Fruit fly (Drosophila melanogaster) whole organism, wandering third instar larva: ENCODE measurements around the gene CG4842.
A peak's percentile ranks its signal among the peaks of the same experiment; 100 is the strongest.

ENCODE experiments used
- Abd-B ChIP-seq: fragments of >200 bp; optimal IDR thresholded peaks from 2 replicates; lab custom pipeline; 2017; ENCODE audit warnings: missing biosample characterization, missing genetic modification characterization
- Dfd ChIP-seq: fragments of >200 bp; optimal IDR thresholded peaks from 2 replicates; lab custom pipeline; 2017; ENCODE audit warnings: missing biosample characterization, missing genetic modification characterization
- Dif ChIP-seq: fragments of 200-275, 200-300 bp; sonication (Bioruptor generic); optimal IDR thresholded peaks from 2 replicates; lab custom pipeline; 2018; ENCODE audit warnings: missing biosample characterization, missing genetic modification characterization; ENCODE audit not compliant: partially characterized antibody
- GATAd ChIP-seq: sonication (Bioruptor generic); optimal IDR thresholded peaks from 2 replicates; lab custom pipeline; 2016; ENCODE audit warnings: missing biosample characterization, missing genetic modification characterization
- HLH106 ChIP-seq: fragments of 200-800 bp; optimal IDR thresholded peaks from 3 replicates; lab custom pipeline; 2019; ENCODE audit warnings: missing biosample characterization, mild to moderate bottlenecking, missing genetic modification characterization, moderate library complexity
- Hr78 ChIP-seq: fragments of >200 bp; optimal IDR thresholded peaks from 2 replicates; lab custom pipeline; 2017; ENCODE audit warnings: missing biosample characterization, missing genetic modification characterization
- Hr83 ChIP-seq: fragments of 200-300 bp; sonication (Bioruptor generic); optimal IDR thresholded peaks from 2 replicates; lab custom pipeline; 2016; ENCODE audit warnings: missing biosample characterization, mild to moderate bottlenecking, missing genetic modification characterization, moderate library complexity; ENCODE audit not compliant: poor library complexity, severe bottlenecking
- Jra ChIP-seq: sonication (Bioruptor generic); optimal IDR thresholded peaks from 2 replicates; lab custom pipeline; 2016; ENCODE audit warnings: missing biosample characterization, missing genetic modification characterization
- Myc ChIP-seq: fragments of >200 bp; optimal IDR thresholded peaks from 2 replicates; lab custom pipeline; 2017
- OdsH ChIP-seq: fragments of 200-800 bp; sonication (Bioruptor generic); optimal IDR thresholded peaks from 2 replicates; lab custom pipeline; 2016; ENCODE audit warnings: missing biosample characterization, mild to moderate bottlenecking, missing genetic modification characterization
- Rel ChIP-seq, 2 experiments: fragments of 200-800 bp; sonication (Bioruptor generic) in 1 of 2; optimal IDR thresholded peaks; 2 replicates in 1 of 2; 3 replicates in 1 of 2; lab custom pipeline; 2016 to 2019; ENCODE audit warnings: mild to moderate bottlenecking in 2 of 2, missing biosample characterization in 2 of 2, missing genetic modification characterization in 2 of 2, moderate library complexity in 1 of 2
- Sp1 ChIP-seq: fragments of 200-800 bp; sonication (Bioruptor generic); optimal IDR thresholded peaks from 3 replicates; lab custom pipeline; 2019; ENCODE audit warnings: missing biosample characterization, mild to moderate bottlenecking, missing genetic modification characterization, moderate library complexity
- br ChIP-seq: fragments of 200-800 bp; sonication (Bioruptor generic); optimal IDR thresholded peaks from 2 replicates; lab custom pipeline; 2016; ENCODE audit warnings: missing biosample characterization, missing genetic modification characterization
- brk ChIP-seq: fragments of 200-800 bp; sonication (Bioruptor generic); optimal IDR thresholded peaks from 2 replicates; lab custom pipeline; 2016; ENCODE audit warnings: missing biosample characterization, mild to moderate bottlenecking, missing genetic modification characterization
- dl ChIP-seq, 2 experiments: fragments of 175-275, 200-275 bp in 1 of 2; fragments of 200-275 bp in 1 of 2; sonication (Bioruptor generic); optimal IDR thresholded peaks; lab custom pipeline; 2018; ENCODE audit warnings: mild to moderate bottlenecking in 2 of 2, missing biosample characterization in 2 of 2, missing genetic modification characterization in 2 of 2, moderate library complexity in 2 of 2; ENCODE audit not compliant: partially characterized antibody in 2 of 2, insufficient read depth in 1 of 2
- dmrt93B ChIP-seq: fragments of 200-800 bp; sonication (Bioruptor generic); optimal IDR thresholded peaks from 2 replicates; lab custom pipeline; 2018; ENCODE audit warnings: missing biosample characterization, mild to moderate bottlenecking, missing genetic modification characterization
- dsf ChIP-seq: sonication (Bioruptor generic); optimal IDR thresholded peaks from 2 replicates; lab custom pipeline; 2016; ENCODE audit warnings: missing biosample characterization, missing genetic modification characterization, borderline replicate concordance
- ey ChIP-seq: fragments of 200-800 bp; sonication (Bioruptor generic); optimal IDR thresholded peaks from 2 replicates; lab custom pipeline; 2016; ENCODE audit warnings: missing biosample characterization, missing genetic modification characterization
- foxo ChIP-seq, 2 experiments: fragments of 200-800 bp; sonication (Bioruptor generic); optimal IDR thresholded peaks; 2 replicates in 1 of 2; 3 replicates in 1 of 2; lab custom pipeline; 2016 to 2017; ENCODE audit warnings: missing biosample characterization in 2 of 2, missing genetic modification characterization in 2 of 2
- fru ChIP-seq: fragments of 200-800 bp; sonication (Bioruptor generic); optimal IDR thresholded peaks from 3 replicates; lab custom pipeline; 2016; ENCODE audit warnings: missing biosample characterization, mild to moderate bottlenecking, missing genetic modification characterization
- h ChIP-seq: fragments of 200-800 bp; sonication (Bioruptor generic); optimal IDR thresholded peaks from 3 replicates; lab custom pipeline; 2016; ENCODE audit warnings: missing biosample characterization, mild to moderate bottlenecking, missing genetic modification characterization
- jim ChIP-seq: fragments of 175-275, 200-325 bp; sonication (Bioruptor generic); optimal IDR thresholded peaks from 2 replicates; lab custom pipeline; 2016; ENCODE audit warnings: missing biosample characterization, mild to moderate bottlenecking, missing genetic modification characterization
- rgr ChIP-seq: fragments of 200-800 bp; sonication (Bioruptor generic); optimal IDR thresholded peaks from 3 replicates; lab custom pipeline; 2016; ENCODE audit warnings: missing biosample characterization, mild to moderate bottlenecking, missing genetic modification characterization
- sage ChIP-seq: fragments of 200-800 bp; sonication (Bioruptor generic); optimal IDR thresholded peaks from 2 replicates; lab custom pipeline; 2016; ENCODE audit warnings: missing biosample characterization, mild to moderate bottlenecking, missing genetic modification characterization
- sv ChIP-seq: fragments of 200-800 bp; sonication (Bioruptor generic); optimal IDR thresholded peaks from 3 replicates; lab custom pipeline; 2016; ENCODE audit warnings: missing biosample characterization, missing genetic modification characterization
- tai ChIP-seq: sonication (Bioruptor generic); optimal IDR thresholded peaks from 2 replicates; lab custom pipeline; 2016; ENCODE audit warnings: missing biosample characterization, missing genetic modification characterization
- usp ChIP-seq: fragments of >200 bp; optimal IDR thresholded peaks from 2 replicates; lab custom pipeline; 2017; ENCODE audit warnings: missing biosample characterization, missing genetic modification characterization
- woc ChIP-seq: sonication (Bioruptor generic); optimal IDR thresholded peaks from 2 replicates; lab custom pipeline; 2016; ENCODE audit warnings: missing biosample characterization, mild to moderate bottlenecking, missing genetic modification characterization

The CG4842 gene

DNA sequence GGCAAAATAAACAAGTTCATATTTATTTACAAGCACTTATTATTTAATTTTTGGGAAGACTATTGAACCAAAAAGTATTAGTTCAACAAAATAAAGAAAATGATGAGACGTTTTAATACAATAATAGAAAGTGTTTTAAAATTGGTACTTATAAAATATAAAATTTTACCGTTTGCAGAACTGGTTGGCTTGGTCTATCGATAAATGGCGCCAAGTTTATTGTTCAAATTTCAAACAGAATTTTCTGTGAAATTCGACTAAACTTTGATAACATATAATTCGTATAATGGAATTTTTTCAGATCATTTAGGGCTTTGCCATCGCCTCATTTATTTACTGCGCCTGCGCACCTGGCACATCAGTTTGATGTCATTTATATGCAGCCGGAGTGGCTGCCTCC is 22.6 kb downstream of the CG4842 start:
- TF ChIP-seq sage (GFP tag; lab: Kevin White, UChicago) = no peak
- TF ChIP-seq h (GFP tag; lab: Kevin White, UChicago) = no peak
- no peak for TF ChIP-seq Hr78 (GFP tag; lab: Kevin White, UChicago)
- TF ChIP-seq HLH106 (tag; lab: Kevin White, UChicago) = no peak
- TF ChIP-seq Myc (lab: Kevin White, UChicago) = no peak
- no peak for TF ChIP-seq foxo (GFP tag; optimal IDR thresholded peaks at IDR 0.05; lab: Kevin White, UChicago)
- TF ChIP-seq woc = no peak
- no peak for TF ChIP-seq br (GFP tag; lab: Kevin White, UChicago)
- no peak for TF ChIP-seq dl (GFP tag; optimal IDR thresholded peaks at IDR 0.05; lab: Kevin White, UChicago; ENCODE audit: insufficient read depth in 1 of 2, partially characterized antibody in 2 of 2)
- TF ChIP-seq Dfd (GFP tag; lab: Kevin White, UChicago) = no peak
- TF ChIP-seq sv (GFP tag; lab: Kevin White, UChicago) = no peak
- no peak for TF ChIP-seq dmrt93B
- TF ChIP-seq GATAd (GFP tag; lab: Kevin White, UChicago) = no peak
- no peak for TF ChIP-seq Rel (GFP tag; optimal IDR thresholded peaks at IDR 0.05; lab: Kevin White, UChicago)
- no peak for TF ChIP-seq Rel (tag; optimal IDR thresholded peaks at IDR 0.05; lab: Kevin White, UChicago)
- TF ChIP-seq jim = no peak
- no peak for TF ChIP-seq dsf
- TF ChIP-seq ey (GFP tag; lab: Kevin White, UChicago) = no peak
- TF ChIP-seq brk (GFP tag; lab: Kevin White, UChicago) = no peak
- no peak for TF ChIP-seq Sp1
- TF ChIP-seq fru (GFP tag; lab: Kevin White, UChicago) = no peak

DNA sequence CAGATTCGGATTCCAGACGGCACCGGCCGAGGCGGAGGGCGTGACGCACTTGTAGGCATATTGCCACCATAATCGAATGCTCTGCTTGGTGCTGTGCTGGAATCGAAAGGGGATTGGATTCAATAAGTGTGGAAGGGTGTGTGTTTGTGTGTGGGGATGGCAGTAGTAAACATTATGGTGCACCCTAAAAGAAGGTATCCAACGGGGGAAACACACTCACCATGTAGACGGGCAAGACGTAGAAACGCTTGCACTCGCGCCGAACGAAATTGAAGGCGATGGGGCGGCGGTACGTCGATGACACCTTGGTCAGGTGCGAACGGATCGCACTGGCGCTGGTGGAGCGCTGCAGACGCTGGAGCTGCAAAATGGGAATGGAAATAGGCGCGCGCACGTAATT is 23.1 kb downstream of the CG4842 start:
- TF ChIP-seq Rel (GFP tag; optimal IDR thresholded peaks at IDR 0.05; lab: Kevin White, UChicago) (no peak), Rel (tag; optimal IDR thresholded peaks at IDR 0.05; lab: Kevin White, UChicago) (peak; percentile 77), Abd-B (GFP tag; lab: Kevin White, UChicago) (no peak)

DNA sequence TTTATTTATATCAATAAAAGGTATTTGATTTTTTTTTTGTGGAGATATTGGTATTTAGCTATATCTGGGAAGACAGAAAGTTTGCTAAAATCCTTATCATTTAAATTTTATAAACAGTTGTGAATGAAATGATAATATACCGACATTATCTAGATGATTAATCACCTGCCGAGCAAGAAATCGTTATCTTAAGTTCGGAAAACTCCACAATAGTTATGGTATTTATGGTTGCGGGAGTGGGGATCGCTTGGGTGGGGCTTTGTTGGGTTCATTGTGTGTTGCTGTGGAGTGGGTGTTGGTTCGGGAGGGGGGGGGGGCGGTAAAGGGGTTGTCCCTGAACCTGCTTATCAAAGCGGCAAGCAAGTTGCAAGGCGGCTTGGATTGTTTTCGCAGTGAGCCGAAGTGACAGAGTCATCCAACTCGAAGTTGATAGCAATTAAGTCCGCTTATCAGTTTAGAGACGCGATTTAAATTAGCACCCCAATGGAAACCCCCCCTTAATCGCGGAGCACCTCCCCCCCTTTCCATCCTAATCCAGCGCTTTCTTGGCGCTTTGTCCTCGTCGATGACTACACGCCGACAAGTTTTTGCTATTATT is 24.1 kb downstream of the CG4842 start:
- TF ChIP-seq fru (GFP tag; lab: Kevin White, UChicago) = no peak
- TF ChIP-seq Rel (GFP tag; optimal IDR thresholded peaks at IDR 0.05; lab: Kevin White, UChicago) = no peak
- peak; percentile 87 for TF ChIP-seq Rel (tag; optimal IDR thresholded peaks at IDR 0.05; lab: Kevin White, UChicago)

DNA sequence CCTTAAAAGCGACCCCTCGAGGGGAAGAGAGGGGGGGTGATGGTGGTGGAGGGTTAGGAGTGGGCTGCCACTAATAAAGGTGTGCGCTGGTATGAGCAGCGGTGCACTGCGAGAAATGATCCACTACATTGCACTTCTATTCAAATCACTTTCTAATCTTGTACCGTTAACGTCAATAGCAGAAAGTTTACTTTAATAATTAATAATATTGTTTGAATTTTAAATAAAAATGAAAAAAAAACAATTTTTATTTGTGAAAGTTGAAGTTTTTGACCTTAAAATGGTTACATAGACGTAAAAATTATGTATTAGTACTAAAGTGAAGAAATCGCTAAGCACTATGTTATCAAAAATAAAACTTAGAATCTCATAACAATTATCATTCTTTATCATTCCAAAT is 24.7 kb downstream of the CG4842 start:
- TF ChIP-seq usp (GFP tag; lab: Kevin White, UChicago) (no peak), GATAd (GFP tag; lab: Kevin White, UChicago) (no peak), tai (GFP tag; lab: Kevin White, UChicago) (no peak), Abd-B (GFP tag; lab: Kevin White, UChicago) (no peak), Hr83 (no peak), Jra (GFP tag; lab: Kevin White, UChicago) (no peak), foxo (GFP tag; optimal IDR thresholded peaks at IDR 0.05; lab: Kevin White, UChicago) (no peak), Dif (no peak), rgr (GFP tag; lab: Kevin White, UChicago) (no peak), Rel (GFP tag; optimal IDR thresholded peaks at IDR 0.05; lab: Kevin White, UChicago) (no peak), Rel (tag; optimal IDR thresholded peaks at IDR 0.05; lab: Kevin White, UChicago) (no peak)

DNA sequence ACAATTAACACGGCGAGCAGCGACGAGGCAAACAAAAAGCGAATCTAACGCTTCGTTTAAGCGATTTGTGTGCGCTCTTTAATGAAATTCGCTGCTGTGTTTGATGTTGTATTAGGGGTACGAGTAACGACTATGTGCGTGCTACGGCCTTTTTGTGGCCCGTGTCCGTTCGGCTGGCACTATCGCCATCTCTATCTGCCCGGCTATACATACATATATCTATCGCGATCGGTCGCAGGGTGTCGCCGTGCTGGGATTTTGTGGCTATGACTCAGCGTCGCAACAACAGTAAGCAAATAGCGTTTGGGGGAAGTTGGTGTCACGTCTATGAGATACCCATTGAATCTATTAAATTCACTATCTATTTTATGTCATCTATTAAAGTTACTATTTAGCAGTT is 25.5 kb downstream of the CG4842 start:
- no peak for TF ChIP-seq tai (GFP tag; lab: Kevin White, UChicago)
- TF ChIP-seq HLH106 (tag; lab: Kevin White, UChicago) = no peak
- TF ChIP-seq Rel (GFP tag; optimal IDR thresholded peaks at IDR 0.05; lab: Kevin White, UChicago) = no peak
- peak; percentile 11 for TF ChIP-seq Rel (tag; optimal IDR thresholded peaks at IDR 0.05; lab: Kevin White, UChicago)
- no peak for TF ChIP-seq OdsH (GFP tag; lab: Kevin White, UChicago)

DNA sequence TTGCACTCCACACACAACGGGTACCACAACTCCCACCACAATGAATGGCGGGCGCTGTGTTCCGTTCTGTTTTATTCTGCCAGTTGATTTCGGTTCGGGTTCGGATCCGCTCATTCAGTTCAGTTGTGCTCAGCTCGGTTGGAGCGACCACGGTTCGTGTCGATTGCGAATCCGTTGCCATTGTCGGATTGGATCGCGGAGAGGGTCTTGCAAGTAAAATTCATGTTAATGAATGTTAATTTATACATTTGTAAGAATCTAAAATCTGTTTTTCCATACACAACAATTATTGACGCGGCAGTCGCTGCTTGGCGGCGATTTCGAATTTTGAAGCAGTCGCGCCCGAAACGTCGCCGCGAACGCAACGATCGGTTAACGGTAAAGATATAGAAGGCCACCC is 26.3 kb downstream of the CG4842 start, which contains the start of gene Gagr:
Gagr (plus strand) TSS at position 81 of the 400 bp plus-strand sequence.
- TF ChIP-seq ey (GFP tag; lab: Kevin White, UChicago) = no peak
- no peak for TF ChIP-seq Rel (GFP tag; optimal IDR thresholded peaks at IDR 0.05; lab: Kevin White, UChicago)
- peak; percentile 5 for TF ChIP-seq Rel (tag; optimal IDR thresholded peaks at IDR 0.05; lab: Kevin White, UChicago)
